Worm (Caenorhabditis elegans) whole organism, dauer: ENCODE data around the gene F11D5.7.

Experiments
- unc-62 ChIP-seq: sonication (generic microtip); optimal IDR thresholded peaks from 2 replicates; lab custom pipeline; 2017; ENCODE audit warnings: missing biosample characterization, missing genetic modification reagents, missing genetic modification characterization

F11D5.7 gene

DNA sequence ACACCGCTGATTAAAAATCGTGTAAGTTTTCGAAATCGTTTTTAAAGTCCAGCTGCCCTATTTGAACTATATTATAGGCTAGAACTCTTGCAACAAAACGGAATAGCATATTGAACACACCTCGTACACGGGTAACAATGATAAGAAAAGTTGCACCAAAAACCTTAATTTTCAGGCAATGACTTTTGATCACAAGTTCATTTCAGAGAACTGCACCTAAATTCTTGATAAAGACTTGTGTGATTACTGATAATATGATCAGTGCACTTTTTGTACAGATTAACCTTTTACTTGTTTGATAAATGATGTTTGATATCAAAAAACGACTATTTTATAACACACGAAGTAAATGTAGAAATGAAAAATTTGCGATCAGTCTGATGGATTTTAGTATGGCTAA lies 6.4 kb upstream of the F11D5.7 start:
- no peak for TF ChIP-seq unc-62 (GFP tag; lab: Kevin White, UChicago)

DNA sequence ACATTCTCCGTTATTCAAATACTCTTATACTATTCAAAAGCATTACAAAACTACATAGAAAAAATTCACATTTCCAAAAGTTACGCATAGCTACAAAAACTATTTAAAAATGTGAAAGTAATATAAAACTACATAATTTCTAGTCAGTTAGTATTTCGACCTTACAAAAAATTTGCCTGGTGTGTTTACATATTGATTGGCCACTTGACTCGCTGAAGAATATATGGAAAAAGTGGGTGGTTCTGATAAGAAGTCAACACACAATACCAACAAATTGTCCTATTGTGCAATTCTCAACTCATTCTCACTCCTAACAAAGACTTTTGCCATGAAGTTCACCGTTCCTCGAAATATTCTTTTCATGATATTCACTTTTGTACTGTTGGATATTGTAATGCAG lies 5.6 kb upstream of the F11D5.7 start, which contains the start of gene K09C4.1:
Gene K09C4.1 (plus strand): TSS at position 301 of the 400 bp plus-strand sequence.
- no peak for TF ChIP-seq unc-62 (GFP tag; lab: Kevin White, UChicago)

DNA sequence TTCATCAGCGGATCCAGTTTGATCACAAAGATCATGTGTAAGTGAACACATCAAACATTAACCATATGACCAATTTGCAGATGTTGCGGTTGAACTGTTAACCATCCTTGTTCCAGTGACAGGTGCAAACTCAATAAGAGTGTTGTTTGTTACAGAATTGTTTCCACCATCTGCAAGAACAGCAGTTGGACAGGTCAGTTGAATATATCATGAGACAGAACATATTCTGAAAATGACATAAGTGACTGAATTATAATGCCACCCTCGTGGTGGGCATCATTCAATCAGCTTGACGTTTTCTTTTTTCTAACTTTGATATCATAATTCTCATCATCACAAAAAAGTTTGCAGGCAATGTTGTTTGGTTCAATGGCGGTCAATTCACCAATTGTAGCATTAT lies 3.6 kb upstream of the F11D5.7 start:
- TF ChIP-seq unc-62 (GFP tag; lab: Kevin White, UChicago), result no peak

DNA sequence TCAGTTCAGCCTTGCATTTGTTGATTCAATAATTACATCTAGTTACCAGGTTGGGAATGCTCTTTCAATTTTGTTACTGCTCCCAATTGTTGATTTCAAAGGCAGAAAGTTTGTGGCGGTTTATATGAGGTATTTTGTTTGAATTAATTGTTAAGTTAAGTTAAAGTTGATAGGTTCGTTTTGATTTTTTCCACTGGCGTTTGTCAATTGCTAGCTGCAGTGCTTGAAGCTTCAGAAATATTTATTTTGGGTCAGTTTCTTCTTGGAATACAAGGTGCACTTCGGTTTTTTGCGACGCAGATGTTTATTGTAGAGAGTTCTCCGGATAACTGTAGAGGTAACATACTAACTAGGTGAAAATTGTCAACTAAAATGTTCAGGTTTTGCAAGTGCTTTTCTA lies 2.4 kb upstream of the F11D5.7 start, which contains the start of gene F11D5.5:
Gene F11D5.5 (plus strand): TSS at position 301 of the 400 bp plus-strand sequence.
- TF ChIP-seq unc-62 (GFP tag; lab: Kevin White, UChicago), result no peak

DNA sequence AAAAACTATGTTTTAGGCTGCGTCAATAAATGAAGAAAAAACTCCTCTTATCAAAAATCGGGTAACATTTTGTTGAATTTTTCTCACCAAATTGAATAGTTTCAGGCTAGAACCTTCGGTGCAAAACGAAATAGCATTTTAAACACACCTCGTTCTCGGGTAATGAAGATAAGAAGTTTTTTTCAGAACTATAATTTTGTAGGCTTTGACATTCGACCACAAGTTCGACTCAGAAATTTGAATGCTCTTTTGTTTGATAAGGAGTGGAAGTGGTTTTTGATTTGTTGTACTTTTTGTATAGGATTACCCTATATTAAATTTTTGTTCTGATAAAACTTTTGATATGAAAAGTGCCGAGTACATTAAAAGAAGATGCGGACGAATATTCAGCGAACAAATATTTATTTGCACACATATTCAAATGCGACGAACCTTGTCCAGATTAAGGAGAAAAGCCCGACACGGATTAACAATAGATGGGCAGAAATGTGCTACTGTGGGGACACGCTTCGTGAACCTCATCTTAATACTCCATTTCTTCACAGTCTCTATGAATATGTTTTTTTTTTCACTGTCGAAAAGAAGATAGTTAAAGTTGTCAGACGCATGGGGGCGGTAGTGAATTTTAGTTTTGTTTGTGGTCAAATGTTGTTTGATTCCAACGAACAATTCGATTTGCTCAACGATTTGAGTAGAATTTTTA lies 2.6 kb downstream of the F11D5.7 start:
- no peak for TF ChIP-seq unc-62 (GFP tag; lab: Kevin White, UChicago)

DNA sequence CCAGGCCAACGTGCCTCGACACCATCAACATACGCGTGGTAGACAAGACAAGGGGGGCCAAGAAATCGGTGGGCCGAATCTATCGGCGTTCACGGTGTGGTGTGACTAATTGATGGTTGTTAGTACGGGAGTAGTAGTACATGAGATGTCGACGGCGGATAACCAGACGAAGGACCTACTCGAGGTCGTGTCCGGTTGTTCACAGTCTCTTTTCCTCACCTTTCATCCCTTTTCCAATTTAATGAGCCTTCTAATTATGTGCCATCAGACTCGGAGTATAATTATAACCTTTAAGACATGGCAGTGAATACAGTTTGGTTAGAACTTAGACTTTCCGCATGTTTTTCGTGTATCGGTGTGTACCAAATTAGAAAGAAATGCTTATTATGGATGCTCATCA lies 6.5 kb downstream of the F11D5.7 start:
- no peak for TF ChIP-seq unc-62 (GFP tag; lab: Kevin White, UChicago)

DNA sequence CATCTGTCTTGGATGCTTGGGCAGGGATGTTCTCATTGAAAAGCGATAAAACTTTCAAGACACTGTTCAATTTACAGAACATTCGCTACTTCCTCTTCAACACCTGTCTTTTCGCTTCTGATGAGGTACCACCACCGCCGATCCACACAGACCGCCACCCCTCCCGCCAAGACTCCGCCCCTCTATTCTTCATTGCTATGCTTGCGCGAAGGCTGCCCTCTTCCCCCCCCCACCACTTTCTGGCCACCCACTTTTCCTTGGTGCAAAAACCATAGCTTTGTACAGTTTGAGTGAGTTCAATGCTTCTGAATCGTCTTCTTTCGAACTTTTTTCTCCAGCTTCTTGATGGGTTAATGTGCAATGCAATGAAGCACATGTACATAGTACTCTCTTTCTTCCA lies 9.8 kb downstream of the F11D5.7 start:
- TF ChIP-seq unc-62 (GFP tag; lab: Kevin White, UChicago), result no peak

DNA sequence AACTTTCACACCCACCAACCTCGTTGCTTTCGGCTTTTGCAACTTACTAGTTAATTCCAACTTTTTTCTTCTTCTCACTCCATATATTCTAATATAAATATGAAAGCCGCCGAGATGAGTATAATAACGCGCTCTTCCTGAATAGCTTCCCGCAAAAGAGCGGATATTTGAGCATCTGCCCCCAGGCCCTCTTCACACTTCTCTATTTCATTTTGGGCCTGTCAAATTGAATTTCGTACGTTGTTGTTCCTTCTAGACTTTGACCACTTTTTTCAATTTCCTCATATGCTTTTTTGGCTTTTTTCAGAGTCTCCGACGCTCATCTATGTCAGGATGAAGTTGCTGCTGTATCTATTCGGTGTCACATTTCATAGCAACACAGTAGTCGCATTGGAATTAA lies 10.8 kb downstream of the F11D5.7 start, which contains the start of gene ddr-2:
Gene ddr-2 (plus strand): TSS at position 301 of the 400 bp plus-strand sequence.
- TF ChIP-seq unc-62 (GFP tag; lab: Kevin White, UChicago), result no peak

DNA sequence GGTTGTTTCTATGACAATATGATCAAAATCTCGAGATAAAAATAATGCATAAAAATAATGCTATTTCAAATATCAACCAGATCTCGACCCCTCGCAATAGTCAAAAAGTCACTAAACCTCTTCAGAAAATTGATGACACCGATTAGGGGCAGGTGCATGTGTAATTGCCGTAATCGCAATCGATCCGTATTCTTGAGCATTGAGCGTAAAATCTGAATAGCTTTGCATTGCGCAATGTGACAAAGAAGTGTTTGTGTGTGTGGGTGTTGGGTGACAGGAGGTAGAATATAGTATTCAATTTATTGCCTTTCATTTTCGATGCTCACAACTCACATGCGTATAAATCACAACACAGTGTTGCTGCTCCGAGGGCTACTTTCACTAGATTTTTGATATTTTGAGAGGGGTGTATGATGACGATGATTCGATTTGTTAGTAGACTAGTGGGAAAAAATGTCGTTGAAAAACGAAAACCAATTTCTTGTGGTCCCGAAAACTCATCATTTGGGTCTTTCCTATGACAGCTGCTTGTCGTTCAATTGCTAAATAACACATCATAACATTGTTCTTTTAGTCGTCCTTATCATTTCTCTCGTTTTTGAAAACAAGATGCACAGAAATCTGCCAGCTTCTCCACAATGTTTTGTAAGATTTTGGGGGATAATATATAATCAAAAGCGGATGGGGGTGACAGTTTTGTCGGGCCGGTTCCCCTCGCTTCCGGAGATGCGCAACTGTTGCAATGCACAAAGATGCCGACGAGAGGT lies 11.9 kb downstream of the F11D5.7 start:
- TF ChIP-seq unc-62 (GFP tag; lab: Kevin White, UChicago), result no peak

DNA sequence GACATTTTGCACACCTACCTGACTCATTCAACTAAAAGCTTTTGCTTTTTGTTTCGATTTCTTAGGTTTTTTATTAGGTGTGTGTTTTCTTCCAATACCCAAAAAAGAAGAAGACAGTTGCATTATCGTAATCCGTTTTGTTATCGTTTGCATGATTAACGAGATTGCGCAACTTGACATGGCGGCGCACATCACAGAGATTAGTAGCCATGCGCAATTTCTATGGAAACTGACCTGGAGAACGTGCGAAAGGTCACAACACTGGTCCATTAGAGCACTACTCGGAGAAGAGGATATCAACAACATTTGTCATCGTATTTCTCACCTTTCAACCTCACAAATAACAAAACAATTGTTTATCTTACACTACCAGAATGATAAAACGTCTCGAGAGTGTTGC lies 12.7 kb downstream of the F11D5.7 start:
- no peak for TF ChIP-seq unc-62 (GFP tag; lab: Kevin White, UChicago)

DNA sequence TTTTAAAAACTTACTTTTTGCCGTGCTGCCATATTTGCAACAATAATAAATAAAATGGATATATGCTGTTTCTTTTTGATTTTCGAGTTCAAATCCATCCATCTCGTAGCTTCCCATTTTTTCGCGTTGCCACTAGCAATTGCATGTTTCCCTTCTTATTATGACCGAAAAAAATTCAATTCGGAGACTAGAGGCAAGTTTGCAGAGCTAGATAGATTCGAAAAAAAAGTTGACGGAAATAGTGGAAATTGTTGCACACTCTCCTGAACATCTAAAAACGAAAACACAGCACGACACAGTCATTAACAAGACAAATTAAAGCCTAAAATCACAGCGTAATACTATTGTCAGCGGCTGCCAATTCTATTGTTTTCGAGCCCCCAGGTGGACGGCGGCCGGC lies 22.0 kb downstream of the F11D5.7 start, which contains the start of gene F11D5.6:
Gene F11D5.6 (minus strand): TSS at position 101 of the 400 bp plus-strand sequence.
- no peak for TF ChIP-seq unc-62 (GFP tag; lab: Kevin White, UChicago)

DNA sequence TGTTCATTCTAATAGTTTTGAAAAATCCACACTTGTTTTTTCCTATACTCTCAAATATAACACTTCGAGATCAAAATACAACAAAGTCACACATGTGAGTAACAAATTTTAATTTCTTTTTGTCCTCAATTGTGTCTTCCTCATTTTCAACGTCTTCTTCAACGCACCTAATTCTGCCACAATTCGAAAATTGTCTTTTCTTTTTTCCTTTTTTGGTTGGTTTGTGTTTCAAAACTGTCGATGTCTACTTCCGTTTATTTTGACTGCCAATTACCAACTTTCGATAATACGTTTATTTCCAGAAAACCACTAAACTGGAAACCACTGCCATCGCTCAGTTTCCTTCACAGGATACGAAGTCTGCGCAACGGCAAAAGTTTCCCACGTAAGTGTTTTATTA lies 28.7 kb downstream of the F11D5.7 start, which contains the start of gene F11D5.1:
Gene F11D5.1 (plus strand): TSS at position 301 of the 400 bp plus-strand sequence.
- TF ChIP-seq unc-62 (GFP tag; lab: Kevin White, UChicago), result no peak

DNA sequence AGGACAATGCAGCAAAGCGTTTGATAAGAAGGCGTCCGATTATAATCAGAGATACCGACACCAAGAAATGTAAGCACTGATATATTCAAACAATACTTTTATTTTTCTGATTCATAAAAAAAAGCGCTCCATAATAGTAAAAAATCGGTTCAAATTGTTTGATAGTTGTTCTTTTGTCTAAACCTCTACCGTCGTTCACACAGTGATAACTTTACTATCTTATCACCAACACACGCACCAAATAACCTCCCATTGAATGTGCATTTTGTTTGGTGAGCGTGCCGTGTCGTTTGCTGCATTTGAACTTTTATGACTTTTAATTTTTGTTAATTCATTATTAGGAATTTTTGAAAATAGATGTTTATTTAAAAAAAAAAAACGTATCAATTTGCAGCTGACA lies 29.9 kb downstream of the F11D5.7 start:
- TF ChIP-seq unc-62 (GFP tag; lab: Kevin White, UChicago), result no peak

DNA sequence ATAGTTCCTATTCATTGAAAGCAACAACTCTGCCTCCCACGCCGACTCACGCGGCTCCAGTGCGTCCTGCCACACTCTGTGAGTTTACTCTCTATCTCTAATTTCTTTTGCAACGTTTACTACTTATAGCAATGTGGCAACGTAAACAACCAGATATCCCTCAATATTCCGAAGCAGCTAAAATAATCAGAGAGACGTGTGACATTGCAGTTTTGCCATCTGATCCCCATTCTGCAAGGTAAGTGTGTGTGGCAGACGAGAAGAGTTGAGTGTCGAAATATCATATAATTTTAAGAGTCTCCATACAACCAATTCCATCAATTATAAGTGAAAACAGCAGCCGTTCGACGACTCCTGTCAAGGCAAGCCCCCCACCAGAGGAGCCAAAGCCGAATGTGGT lies 35.7 kb downstream of the F11D5.7 start:
- no peak for TF ChIP-seq unc-62 (GFP tag; lab: Kevin White, UChicago)

DNA sequence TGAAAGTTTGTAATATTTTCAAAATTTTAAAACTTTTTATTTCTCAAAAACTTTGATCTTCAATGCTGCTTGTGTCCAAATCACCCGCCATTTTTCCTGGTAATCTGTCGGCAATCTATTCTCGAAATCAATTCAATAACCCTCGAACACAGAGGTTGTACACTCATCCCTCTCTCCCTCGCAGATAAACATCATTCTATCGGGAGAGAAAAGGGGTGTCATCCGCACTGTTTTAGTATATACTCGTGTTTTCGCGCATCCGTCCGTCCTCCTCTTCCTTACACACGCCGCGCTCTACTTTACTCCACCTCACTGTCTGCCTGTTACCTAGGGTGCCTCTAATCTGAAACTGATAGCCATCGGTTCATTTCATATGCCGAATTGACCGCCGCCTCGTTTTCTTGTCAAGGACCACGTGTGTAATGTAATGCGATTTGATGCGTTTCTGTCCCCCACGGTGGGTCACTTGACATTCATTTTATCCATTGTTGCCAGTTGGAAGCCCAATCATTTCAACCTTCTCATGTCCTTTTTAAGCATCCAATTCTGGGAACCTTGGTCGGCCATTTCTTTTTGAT lies 39.5 kb downstream of the F11D5.7 start:
- TF ChIP-seq unc-62 (GFP tag; lab: Kevin White, UChicago), result no peak

DNA sequence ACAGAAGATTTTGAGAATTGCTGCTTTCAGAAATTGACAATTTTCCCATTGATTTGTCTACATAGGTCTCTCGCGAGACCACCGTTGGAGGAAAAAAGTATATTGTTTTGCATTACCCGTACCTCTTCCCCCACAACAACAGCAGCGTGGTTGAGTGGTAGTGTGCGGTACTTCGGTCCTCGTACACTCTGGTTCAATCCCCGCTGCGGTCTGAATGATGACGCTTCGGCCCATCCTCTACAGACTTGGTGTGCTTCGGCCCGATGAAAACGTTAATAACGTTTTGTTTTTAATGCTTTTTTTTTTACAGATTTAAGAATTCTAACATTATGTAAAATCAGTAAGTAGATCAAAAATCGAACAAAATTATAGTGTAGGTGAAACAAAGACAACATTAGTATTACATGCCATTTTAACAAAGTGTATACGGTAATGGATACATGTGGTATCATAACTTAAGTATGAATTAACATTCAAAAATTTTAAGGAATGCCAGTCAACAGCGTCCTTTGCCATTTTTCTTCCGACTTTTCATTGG lies 43.8 kb downstream of the F11D5.7 start, which contains the start of gene ZK816.3:
Gene ZK816.3 (plus strand): TSS at position 488 of the 538 bp plus-strand sequence.
- no peak for TF ChIP-seq unc-62 (GFP tag; lab: Kevin White, UChicago)
